Worm (Caenorhabditis elegans) whole organism, L2 larva: ENCODE results near the gene acr-21.

Experiments
- C34F6.9 ChIP-seq: fragments of 150-350 bp; optimal IDR thresholded peaks from 2 replicates; lab custom pipeline; 2014; ENCODE audit warnings: missing biosample characterization, missing genetic modification characterization
- F13H6.1 ChIP-seq: sonication (generic microtip); optimal IDR thresholded peaks from 2 replicates; lab custom pipeline; 2016; ENCODE audit warnings: missing genetic modification characterization, missing compliant biosample characterization
- R02D3.7 ChIP-seq: fragments of 150-350 bp; optimal IDR thresholded peaks from 2 replicates; lab custom pipeline; 2014; ENCODE audit warnings: missing biosample characterization, missing genetic modification characterization
- Y55F3AM.14 ChIP-seq: fragments of 200-800 bp; sonication (Bioruptor generic); optimal IDR thresholded peaks from 2 replicates; lab custom pipeline; 2018; ENCODE audit warnings: mild to moderate bottlenecking, missing genetic modification characterization, missing compliant biosample characterization
- ZK546.5 ChIP-seq: sonication (generic microtip); optimal IDR thresholded peaks from 2 replicates; lab custom pipeline; 2017; ENCODE audit warnings: missing biosample characterization, missing genetic modification characterization
- alr-1 ChIP-seq: fragments of 150-350 bp; optimal IDR thresholded peaks from 2 replicates; lab custom pipeline; 2014; ENCODE audit warnings: missing biosample characterization, missing genetic modification characterization
- aly-2 ChIP-seq: fragments of 150-350 bp; optimal IDR thresholded peaks from 2 replicates; lab custom pipeline; 2014; ENCODE audit warnings: missing biosample characterization, missing genetic modification characterization
- ama-1 ChIP-seq: fragments of 150-350 bp; optimal IDR thresholded peaks from 2 replicates; lab custom pipeline; 2018; ENCODE audit warnings: inconsistent platforms
- ceh-16 ChIP-seq: fragments of 150-350 bp; optimal IDR thresholded peaks from 2 replicates; lab custom pipeline; 2014; ENCODE audit warnings: missing biosample characterization, missing genetic modification characterization
- ceh-82 ChIP-seq: fragments of 150-350 bp; optimal IDR thresholded peaks from 2 replicates; lab custom pipeline; 2014; ENCODE audit warnings: missing biosample characterization, missing genetic modification characterization
- crh-2 ChIP-seq: sonication (generic microtip); optimal IDR thresholded peaks from 2 replicates; lab custom pipeline; 2017; ENCODE audit warnings: missing biosample characterization, missing genetic modification characterization
- dmd-4 ChIP-seq: sonication (generic microtip); optimal IDR thresholded peaks from 2 replicates; lab custom pipeline; 2017; ENCODE audit warnings: missing biosample characterization, missing genetic modification characterization
- elt-1 ChIP-seq: fragments of 150-350 bp; optimal IDR thresholded peaks from 2 replicates; lab custom pipeline; 2014; ENCODE audit warnings: missing biosample characterization, missing genetic modification characterization
- elt-3 ChIP-seq: sonication (generic microtip); optimal IDR thresholded peaks from 2 replicates; lab custom pipeline; 2017; ENCODE audit warnings: missing biosample characterization, missing genetic modification characterization
- fos-1 ChIP-seq: fragments of 150-350 bp; optimal IDR thresholded peaks from 2 replicates; lab custom pipeline; 2014; ENCODE audit warnings: missing biosample characterization, missing genetic modification characterization
- gmeb-1 ChIP-seq: fragments of 150-350 bp; optimal IDR thresholded peaks from 2 replicates; lab custom pipeline; 2014; ENCODE audit warnings: missing biosample characterization, missing genetic modification characterization
- lin-11 ChIP-seq: fragments of 150-350 bp; sonication (generic microtip); optimal IDR thresholded peaks from 2 replicates; lab custom pipeline; 2014; ENCODE audit warnings: missing biosample characterization, missing genetic modification characterization, inconsistent platforms, mixed read lengths
- lin-13 ChIP-seq: fragments of 150-350 bp; optimal IDR thresholded peaks from 2 replicates; lab custom pipeline; 2014; ENCODE audit warnings: missing biosample characterization, missing genetic modification reagents, missing genetic modification characterization
- lin-39 ChIP-seq: fragments of 150-350 bp; optimal IDR thresholded peaks from 2 replicates; lab custom pipeline; 2014; ENCODE audit warnings: missing biosample characterization, missing genetic modification reagents, missing genetic modification characterization
- lsy-2 ChIP-seq, 2 experiments: fragments of 150-350 bp in 1 of 2; sonication (generic microtip) in 1 of 2; optimal IDR thresholded peaks; 2 replicates each; lab custom pipeline; 2014 to 2017; ENCODE audit warnings: missing biosample characterization in 2 of 2, missing genetic modification characterization in 2 of 2
- mbf-1 ChIP-seq: sonication (generic microtip); optimal IDR thresholded peaks from 2 replicates; lab custom pipeline; 2017; ENCODE audit warnings: missing biosample characterization, missing genetic modification characterization
- mdl-1 ChIP-seq, 2 experiments: fragments of 150-350 bp in 1 of 2; sonication (generic microtip) in 1 of 2; optimal IDR thresholded peaks; 2 replicates each; lab custom pipeline; 2017; ENCODE audit warnings: missing biosample characterization in 2 of 2, missing genetic modification characterization in 2 of 2
- nhr-10 ChIP-seq: sonication (generic microtip); optimal IDR thresholded peaks from 2 replicates; lab custom pipeline; 2017; ENCODE audit warnings: missing biosample characterization, missing genetic modification characterization
- nhr-11 ChIP-seq: fragments of 150-350 bp; optimal IDR thresholded peaks from 2 replicates; lab custom pipeline; 2014; ENCODE audit warnings: missing biosample characterization, missing genetic modification characterization
- nhr-12 ChIP-seq: fragments of 150-350 bp; optimal IDR thresholded peaks from 2 replicates; lab custom pipeline; 2014; ENCODE audit warnings: missing biosample characterization, missing genetic modification characterization
- nhr-21 ChIP-seq: fragments of 150-350 bp; optimal IDR thresholded peaks from 2 replicates; lab custom pipeline; 2014; ENCODE audit warnings: missing biosample characterization, missing genetic modification characterization
- nhr-6 ChIP-seq: fragments of 150-350 bp; optimal IDR thresholded peaks from 2 replicates; lab custom pipeline; 2014; ENCODE audit warnings: missing biosample characterization, missing genetic modification characterization
- nhr-77 ChIP-seq: fragments of 150-350 bp; optimal IDR thresholded peaks from 2 replicates; lab custom pipeline; 2014; ENCODE audit warnings: missing biosample characterization, missing genetic modification characterization
- sem-4 ChIP-seq: fragments of 150-350 bp; optimal IDR thresholded peaks from 2 replicates; lab custom pipeline; 2014; ENCODE audit warnings: missing biosample characterization, missing genetic modification reagents, missing genetic modification characterization
- skn-1 ChIP-seq: sonication (generic microtip); optimal IDR thresholded peaks from 2 replicates; lab custom pipeline; 2017; ENCODE audit warnings: missing biosample characterization, missing genetic modification characterization
- sma-3 ChIP-seq: sonication (generic microtip); optimal IDR thresholded peaks from 2 replicates; lab custom pipeline; 2016; ENCODE audit warnings: missing genetic modification reagents, missing genetic modification characterization, missing compliant biosample characterization
- sma-9 ChIP-seq, 2 experiments: fragments of 150-350 bp in 1 of 2; sonication (generic microtip) in 1 of 2; optimal IDR thresholded peaks; 2 replicates each; lab custom pipeline; 2014 to 2016; ENCODE audit warnings: missing genetic modification characterization in 2 of 2, mild to moderate bottlenecking in 1 of 2, missing biosample characterization in 1 of 2, missing compliant biosample characterization in 1 of 2, missing genetic modification reagents in 1 of 2, moderate library complexity in 1 of 2
- snpc-4 ChIP-seq: fragments of 150-350 bp; optimal IDR thresholded peaks from 2 replicates; lab custom pipeline; 2014; ENCODE audit warnings: missing biosample characterization, missing genetic modification characterization
- unc-55 ChIP-seq: fragments of 150-350 bp; sonication (generic microtip); optimal IDR thresholded peaks from 3 replicates; lab custom pipeline; 2014; ENCODE audit warnings: missing biosample characterization, missing genetic modification reagents, missing genetic modification characterization
- unc-62 ChIP-seq: fragments of 150-350 bp; optimal IDR thresholded peaks from 2 replicates; lab custom pipeline; 2014; ENCODE audit warnings: missing biosample characterization, missing genetic modification reagents, missing genetic modification characterization
- zag-1 ChIP-seq: fragments of 150-350 bp; optimal IDR thresholded peaks from 2 replicates; lab custom pipeline; 2014; ENCODE audit warnings: missing biosample characterization, missing genetic modification characterization
- ztf-1 ChIP-seq: fragments of 200-800 bp; sonication (Bioruptor generic); conservative IDR thresholded peaks from 2 replicates; pipeline ENCODE4 v1.3.6; 2022; ENCODE audit warnings: missing genetic modification characterization, missing compliant biosample characterization
- ztf-4 ChIP-seq: fragments of 150-350 bp; optimal IDR thresholded peaks from 2 replicates; lab custom pipeline; 2014; ENCODE audit warnings: missing biosample characterization, missing genetic modification characterization

Gene acr-21

ce11 chrIII:6606022-6606467 lies 24.4 kb downstream of the acr-21 start (continued):
- TF ChIP-seq snpc-4 (tag; lab: Kevin White, UChicago) (peak; percentile 77), unc-55 (GFP tag; lab: Kevin White, UChicago) (peak; percentile 86), ceh-16 (tag; lab: Kevin White, UChicago) (no peak), R02D3.7 (tag; lab: Kevin White, UChicago) (no peak), ZK546.5 (no peak), nhr-12 (no peak), crh-2 (peak; percentile 88), sma-9 (GFP tag; optimal IDR thresholded peaks at IDR 0.05; lab: Kevin White, UChicago) (peak; percentile 86), sma-9 (tag; optimal IDR thresholded peaks at IDR 0.05; lab: Kevin White, UChicago) (no peak), nhr-11 (tag; lab: Kevin White, UChicago) (no peak), ztf-1 (GFP tag; lab: Robert Waterston, UW) (no peak), gmeb-1 (tag; lab: Kevin White, UChicago) (peak; percentile 55), ztf-4 (peak; percentile 92), mdl-1 (tag; optimal IDR thresholded peaks at IDR 0.05; lab: Kevin White, UChicago) (peak; percentile 78 to 85), aly-2 (tag; lab: Kevin White, UChicago) (no peak), fos-1 (peak; percentile 63), zag-1 (peak; percentile 75), C34F6.9 (tag; lab: Kevin White, UChicago) (peak; percentile 86), F13H6.1 (tag; lab: Kevin White, UChicago) (peak; percentile 73), dmd-4 (tag; lab: Kevin White, UChicago) (no peak), lin-39 (no peak), lsy-2 (tag; optimal IDR thresholded peaks at IDR 0.05; lab: Kevin White, UChicago) (peak; percentile 52 to 86)
- TF ChIP-seq, all 48 proteins: peak for 25

- TF ChIP-seq ceh-16 (tag; lab: Kevin White, UChicago) (no peak), lin-39 (no peak), alr-1 (tag; lab: Kevin White, UChicago) (no peak), crh-2 (no peak), mbf-1 (tag; lab: Kevin White, UChicago) (no peak), ztf-4 (no peak), nhr-10 (tag; lab: Kevin White, UChicago) (no peak), unc-55 (GFP tag; lab: Kevin White, UChicago) (no peak), nhr-6 (tag; lab: Kevin White, UChicago) (no peak), C34F6.9 (tag; lab: Kevin White, UChicago) (no peak), lin-13 (GFP tag; lab: Kevin White, UChicago) (no peak), skn-1 (no peak), sma-3 (no peak), ceh-82 (tag; lab: Kevin White, UChicago) (no peak)
These were observed 25.0 kb downstream of the acr-21 start for ce11 chrIII:6606641-6607040.

DNA sequence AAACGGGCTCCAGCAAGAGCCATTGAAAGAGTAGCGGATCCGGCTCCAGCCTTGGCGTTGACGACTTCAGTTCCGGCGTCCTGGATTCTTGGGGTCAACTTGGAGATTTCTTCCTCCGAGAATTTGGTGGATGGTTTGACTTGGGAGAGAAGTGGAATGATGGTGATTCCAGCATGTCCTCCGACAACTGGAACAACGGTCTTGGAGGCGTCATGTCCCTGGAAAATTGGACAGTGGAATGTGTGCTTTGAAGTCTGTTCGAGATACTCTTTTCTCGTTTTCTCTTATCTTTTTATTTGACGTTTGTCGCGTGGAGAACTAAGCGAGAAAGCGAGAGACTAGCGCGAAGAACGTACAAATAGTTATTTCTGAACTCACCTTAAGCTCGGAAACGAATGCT lies 25.4 kb downstream of the acr-21 start:
- TF ChIP-seq alr-1 (tag; lab: Kevin White, UChicago) (no peak), sma-3 (no peak), nhr-10 (tag; lab: Kevin White, UChicago) (no peak), ZK546.5 (no peak), elt-1 (tag; lab: Kevin White, UChicago) (no peak), nhr-21 (tag; lab: Kevin White, UChicago) (no peak), ztf-4 (no peak), nhr-77 (tag; lab: Kevin White, UChicago) (no peak), sma-9 (GFP tag; optimal IDR thresholded peaks at IDR 0.05; lab: Kevin White, UChicago) (no peak), sma-9 (tag; optimal IDR thresholded peaks at IDR 0.05; lab: Kevin White, UChicago) (no peak), C34F6.9 (tag; lab: Kevin White, UChicago) (no peak), unc-62 (GFP tag; lab: Kevin White, UChicago) (no peak), lin-13 (GFP tag; lab: Kevin White, UChicago) (no peak)

DNA sequence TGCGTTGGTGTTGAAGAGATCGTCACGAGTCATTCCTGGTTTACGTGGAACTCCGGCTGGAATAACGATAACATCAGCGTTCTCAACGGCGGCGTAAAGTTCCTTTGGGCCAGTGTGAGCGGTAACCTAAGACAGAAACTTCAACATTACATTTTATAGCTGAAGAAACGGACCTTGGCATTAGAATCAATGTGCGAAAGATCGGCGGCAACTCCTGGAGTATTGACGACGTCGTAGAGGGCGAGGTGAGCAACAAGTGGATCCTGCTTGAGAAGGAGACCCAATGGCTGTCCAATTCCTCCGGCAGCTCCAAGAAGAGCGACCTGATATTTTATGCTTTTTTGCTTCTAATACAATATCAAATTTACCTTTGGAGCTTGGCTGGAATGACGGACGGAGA lies 26.0 kb downstream of the acr-21 start:
- TF ChIP-seq sem-4 (tag; lab: Kevin White, UChicago) (no peak), ama-1 (no peak), lin-39 (no peak), R02D3.7 (tag; lab: Kevin White, UChicago) (no peak), nhr-6 (tag; lab: Kevin White, UChicago) (no peak), dmd-4 (tag; lab: Kevin White, UChicago) (no peak), alr-1 (tag; lab: Kevin White, UChicago) (no peak), nhr-77 (tag; lab: Kevin White, UChicago) (no peak), elt-3 (tag; lab: Kevin White, UChicago) (no peak), Y55F3AM.14 (GFP tag; lab: Kevin White, UChicago) (no peak), unc-62 (GFP tag; lab: Kevin White, UChicago) (no peak), gmeb-1 (tag; lab: Kevin White, UChicago) (no peak), lin-11 (tag; lab: Kevin White, UChicago) (no peak)
